Worm (Caenorhabditis elegans) whole organism, L4/young adult: ENCODE results near the gene tgt-2.

Experiments used
- W03F9.2 ChIP-seq: fragments of 150-350 bp; optimal IDR thresholded peaks from 2 replicates; lab custom pipeline; 2014; ENCODE audit warnings: missing biosample characterization, missing genetic modification characterization
- dao-5 ChIP-seq: sonication (generic microtip); optimal IDR thresholded peaks from 2 replicates; lab custom pipeline; 2016; ENCODE audit warnings: missing genotype, missing genetic modification characterization, moderate library complexity, missing compliant biosample characterization
- him-1 ChIP-seq: sonication (generic microtip); optimal IDR thresholded peaks from 2 replicates; lab custom pipeline; 2016; ENCODE audit warnings: missing genotype, missing genetic modification reagents, missing genetic modification characterization, missing compliant biosample characterization

- no peak for TF ChIP-seq dao-5 (tag; lab: Kevin White, UChicago)
- no peak for TF ChIP-seq him-1
- TF ChIP-seq W03F9.2 (tag; lab: Kevin White, UChicago), result no peak
Measured at ce11 chrV:18981736-18982135, 16.4 kb upstream of the tgt-2 start.
